Worm (Caenorhabditis elegans): ENCODE data around the gene C12D5.9.

The C12D5.9 gene

DNA sequence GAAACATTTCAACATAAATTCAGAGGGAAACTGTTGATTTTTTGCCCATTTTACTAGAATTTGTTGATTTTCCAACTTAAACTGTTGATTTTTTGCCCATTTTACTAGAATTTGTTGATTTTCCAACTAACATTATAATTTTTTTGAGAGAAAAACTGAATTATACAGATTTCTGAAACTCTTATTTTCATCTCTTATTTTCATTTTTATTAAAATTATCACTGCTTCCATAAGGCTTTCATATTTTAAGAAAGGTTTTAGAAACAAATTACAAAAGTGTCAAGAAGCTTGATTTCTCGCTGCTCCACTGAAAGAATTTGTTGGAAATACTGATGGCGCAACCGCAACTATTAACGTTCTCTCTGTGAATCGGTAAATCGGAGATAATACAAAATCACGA lies 39.8 kb downstream of the C12D5.9 start:
- no peak for TF ChIP-seq ztf-29 (GFP tag; IDR thresholded peaks at IDR 0.05)
- no peak for TF ChIP-seq klf-2 (GFP tag; conservative IDR thresholded peaks at IDR 0.05)
- no peak for TF ChIP-seq med-1 (GFP tag; optimal IDR thresholded peaks at IDR 0.05; ENCODE audit: insufficient read depth)
- no peak for TF ChIP-seq ref-1 (GFP tag; conservative IDR thresholded peaks at IDR 0.05)
- no peak for TF ChIP-seq flt-1 (GFP tag; IDR thresholded peaks at IDR 0.05)
- no peak for TF ChIP-seq tab-1 (GFP tag; IDR thresholded peaks at IDR 0.05)
- no peak for TF ChIP-seq T22C8.4 (GFP tag; IDR thresholded peaks at IDR 0.05)
- no peak for TF ChIP-seq ztf-23 (GFP tag; IDR thresholded peaks at IDR 0.05)
- no peak for TF ChIP-seq cog-1 (tag; optimal IDR thresholded peaks at IDR 0.05)

DNA sequence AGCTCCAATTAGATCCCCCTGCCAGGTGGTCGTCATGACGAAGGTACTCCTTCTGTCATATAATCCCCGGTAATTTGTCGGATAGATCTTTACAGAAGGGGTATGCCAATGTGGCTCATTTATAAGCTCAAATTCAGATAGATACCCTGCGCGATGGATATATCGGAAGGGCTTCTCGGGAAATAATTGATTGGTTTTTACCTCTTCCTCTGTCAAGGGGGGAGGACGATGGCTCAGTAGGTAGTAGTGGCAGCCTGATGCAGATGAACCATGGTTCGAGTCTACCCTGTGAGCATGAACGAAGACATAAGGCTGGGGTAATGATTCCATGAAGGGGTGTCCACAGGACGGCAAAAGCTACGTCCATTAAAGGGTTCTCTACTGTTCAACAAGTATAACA lies 42.6 kb downstream of the C12D5.9 start:
- TF ChIP-seq ztf-23 (GFP tag; IDR thresholded peaks at IDR 0.05) = no peak
- no peak for TF ChIP-seq cog-1 (tag; optimal IDR thresholded peaks at IDR 0.05)
- TF ChIP-seq tab-1 (GFP tag; IDR thresholded peaks at IDR 0.05) = no peak
- no peak for TF ChIP-seq med-1 (GFP tag; optimal IDR thresholded peaks at IDR 0.05; ENCODE audit: insufficient read depth)
- TF ChIP-seq T22C8.4 (GFP tag; IDR thresholded peaks at IDR 0.05) = no peak
- no peak for TF ChIP-seq ztf-29 (GFP tag; IDR thresholded peaks at IDR 0.05)
- no peak for TF ChIP-seq ref-1 (GFP tag; conservative IDR thresholded peaks at IDR 0.05)
- TF ChIP-seq flt-1 (GFP tag; IDR thresholded peaks at IDR 0.05) = no peak
- TF ChIP-seq klf-2 (GFP tag; conservative IDR thresholded peaks at IDR 0.05) = no peak

DNA sequence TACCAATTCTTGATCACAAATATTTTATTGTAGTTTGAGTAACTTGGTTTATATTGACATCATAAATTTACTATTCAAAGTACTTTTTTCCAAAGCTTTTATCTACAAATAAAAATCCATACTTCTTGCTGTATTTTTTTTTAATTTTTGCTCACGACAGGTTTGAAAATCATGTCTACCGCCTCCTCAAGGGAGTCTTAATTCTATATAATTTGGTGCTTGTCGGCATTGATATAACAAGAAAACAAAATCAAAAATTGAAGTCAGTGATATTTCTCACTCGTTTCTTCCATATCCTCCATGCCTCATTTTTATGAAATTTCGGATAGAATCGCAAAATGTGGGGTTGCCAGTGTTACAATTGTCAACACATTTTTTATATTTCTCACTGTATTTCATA lies 44.3 kb downstream of the C12D5.9 start, which contains the start of gene str-47:
TSS of gene str-47 (plus strand) at position 301 of the 400 bp plus-strand sequence.
- TF ChIP-seq tab-1 (GFP tag; IDR thresholded peaks at IDR 0.05) = no peak
- no peak for TF ChIP-seq cog-1 (tag; optimal IDR thresholded peaks at IDR 0.05)
- TF ChIP-seq ztf-23 (GFP tag; IDR thresholded peaks at IDR 0.05) = no peak
- no peak for TF ChIP-seq ztf-29 (GFP tag; IDR thresholded peaks at IDR 0.05)
- TF ChIP-seq med-1 (GFP tag; optimal IDR thresholded peaks at IDR 0.05; ENCODE audit: insufficient read depth) = no peak
- TF ChIP-seq T22C8.4 (GFP tag; IDR thresholded peaks at IDR 0.05) = no peak
- TF ChIP-seq flt-1 (GFP tag; IDR thresholded peaks at IDR 0.05) = no peak
- no peak for TF ChIP-seq ref-1 (GFP tag; conservative IDR thresholded peaks at IDR 0.05)
- no peak for TF ChIP-seq klf-2 (GFP tag; conservative IDR thresholded peaks at IDR 0.05)

DNA sequence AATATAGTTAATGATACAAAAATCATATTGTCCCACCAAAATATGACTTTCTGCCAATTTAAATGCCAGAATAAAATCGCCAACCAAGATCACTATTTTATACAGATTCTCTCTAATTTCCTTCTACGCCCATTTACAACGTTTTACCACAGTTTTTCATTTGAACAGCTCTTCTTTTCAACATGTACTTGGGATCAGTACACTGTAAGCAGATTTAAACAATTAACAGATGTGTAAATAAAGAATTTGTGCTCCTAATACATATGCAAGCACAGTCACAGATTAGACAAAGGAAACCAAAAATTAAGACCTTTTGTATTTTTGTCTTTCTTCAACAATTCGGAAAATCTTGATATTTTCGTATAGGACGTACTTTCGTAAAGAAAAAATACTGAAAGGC lies 46.4 kb downstream of the C12D5.9 start, which contains the start of gene F07C4.11:
TSS of gene F07C4.11 (minus strand) at position 101 of the 400 bp plus-strand sequence.
- TF ChIP-seq tab-1 (GFP tag; IDR thresholded peaks at IDR 0.05) (no peak), ztf-29 (GFP tag; IDR thresholded peaks at IDR 0.05) (no peak), ztf-23 (GFP tag; IDR thresholded peaks at IDR 0.05) (no peak), klf-2 (GFP tag; conservative IDR thresholded peaks at IDR 0.05) (no peak), T22C8.4 (GFP tag; IDR thresholded peaks at IDR 0.05) (no peak), ref-1 (GFP tag; conservative IDR thresholded peaks at IDR 0.05) (no peak), flt-1 (GFP tag; IDR thresholded peaks at IDR 0.05) (no peak), cog-1 (tag; optimal IDR thresholded peaks at IDR 0.05) (no peak), med-1 (GFP tag; optimal IDR thresholded peaks at IDR 0.05; ENCODE audit: insufficient read depth) (no peak)

DNA sequence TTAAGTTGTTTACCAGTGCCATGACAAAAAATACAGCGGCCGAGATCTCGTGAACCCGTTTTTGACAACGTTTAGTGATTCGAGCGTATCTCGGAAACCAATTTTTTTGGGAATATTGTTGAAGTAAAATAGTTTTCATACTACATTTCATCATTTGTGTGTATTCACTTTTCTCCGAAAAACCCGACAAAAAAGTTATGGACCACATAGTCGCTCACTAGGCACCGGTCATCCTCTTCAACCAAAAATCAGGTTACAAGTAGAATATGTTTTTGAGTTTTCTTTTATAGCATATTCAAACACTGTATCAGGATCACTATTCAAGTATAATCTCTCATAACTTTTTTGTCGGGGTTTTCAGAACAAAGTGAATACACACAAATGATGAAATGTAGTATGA lies 48.1 kb downstream of the C12D5.9 start:
- no peak for TF ChIP-seq cog-1 (tag; optimal IDR thresholded peaks at IDR 0.05)
- no peak for TF ChIP-seq ref-1 (GFP tag; conservative IDR thresholded peaks at IDR 0.05)
- no peak for TF ChIP-seq tab-1 (GFP tag; IDR thresholded peaks at IDR 0.05)
- TF ChIP-seq ztf-29 (GFP tag; IDR thresholded peaks at IDR 0.05) = no peak
- no peak for TF ChIP-seq med-1 (GFP tag; optimal IDR thresholded peaks at IDR 0.05; ENCODE audit: insufficient read depth)
- TF ChIP-seq klf-2 (GFP tag; conservative IDR thresholded peaks at IDR 0.05) = no peak
- TF ChIP-seq ztf-23 (GFP tag; IDR thresholded peaks at IDR 0.05) = no peak
- TF ChIP-seq T22C8.4 (GFP tag; IDR thresholded peaks at IDR 0.05) = no peak
- no peak for TF ChIP-seq flt-1 (GFP tag; IDR thresholded peaks at IDR 0.05)

DNA sequence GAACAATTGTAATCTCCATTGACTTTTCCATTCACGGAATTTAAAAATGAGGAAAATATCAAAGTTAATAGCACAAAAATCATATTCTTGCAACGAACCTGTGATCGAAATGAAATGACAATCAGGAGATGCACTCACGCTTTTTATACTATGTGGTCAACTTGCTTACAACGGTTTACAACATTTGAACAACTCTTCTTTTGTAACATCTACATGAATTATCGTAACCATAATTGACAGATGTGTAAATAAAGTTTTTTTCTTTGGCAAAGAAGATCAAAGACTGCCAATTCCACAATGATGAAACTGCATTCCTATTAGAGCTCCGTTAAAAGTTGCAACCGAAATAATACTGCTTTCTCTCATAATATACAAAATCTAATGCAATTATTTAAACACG lies 50.0 kb downstream of the C12D5.9 start, which contains the start of gene F07C4.10:
TSS of gene F07C4.10 (minus strand) at position 101 of the 400 bp plus-strand sequence.
- TF ChIP-seq ztf-29 (GFP tag; IDR thresholded peaks at IDR 0.05) (no peak), ztf-23 (GFP tag; IDR thresholded peaks at IDR 0.05) (no peak), flt-1 (GFP tag; IDR thresholded peaks at IDR 0.05) (no peak), med-1 (GFP tag; optimal IDR thresholded peaks at IDR 0.05; ENCODE audit: insufficient read depth) (no peak), cog-1 (tag; optimal IDR thresholded peaks at IDR 0.05) (no peak), klf-2 (GFP tag; conservative IDR thresholded peaks at IDR 0.05) (no peak)

DNA sequence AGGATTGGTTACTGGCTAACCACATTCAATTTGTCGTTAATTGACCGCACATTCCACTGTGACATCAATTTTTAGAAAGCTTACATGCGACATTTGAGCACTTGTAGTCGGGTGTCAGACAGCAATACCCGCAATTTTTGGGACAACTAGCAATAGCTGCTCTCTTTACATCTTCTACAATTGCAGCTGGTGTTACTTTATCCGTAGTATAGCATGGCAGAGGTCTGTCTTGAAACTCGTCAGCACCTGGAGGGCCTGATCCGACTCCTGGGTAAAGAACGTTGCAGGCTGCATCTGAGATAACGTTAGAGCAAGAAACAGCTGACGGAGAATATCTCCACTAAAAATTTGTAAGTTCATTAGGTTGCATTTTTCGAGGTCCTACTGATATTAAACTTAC lies 50.4 kb downstream of the C12D5.9 start:
- TF ChIP-seq T22C8.4 (GFP tag; IDR thresholded peaks at IDR 0.05) (no peak), ztf-29 (GFP tag; IDR thresholded peaks at IDR 0.05) (no peak), med-1 (GFP tag; optimal IDR thresholded peaks at IDR 0.05; ENCODE audit: insufficient read depth) (no peak), cog-1 (tag; optimal IDR thresholded peaks at IDR 0.05) (no peak), klf-2 (GFP tag; conservative IDR thresholded peaks at IDR 0.05) (no peak), ztf-23 (GFP tag; IDR thresholded peaks at IDR 0.05) (no peak), flt-1 (GFP tag; IDR thresholded peaks at IDR 0.05) (no peak), tab-1 (GFP tag; IDR thresholded peaks at IDR 0.05) (no peak), ref-1 (GFP tag; conservative IDR thresholded peaks at IDR 0.05) (no peak)
